Worm (Caenorhabditis elegans) whole organism, L1 larva: ENCODE measurements around the gene F32F2.4.
A peak's percentile ranks its signal among the peaks of the same experiment; 100 is the strongest.

Experiments used
- C34B4.2 ChIP-seq: sonication (generic microtip); optimal IDR thresholded peaks from 2 replicates; lab custom pipeline; 2017; ENCODE audit warnings: mild to moderate bottlenecking, missing genetic modification characterization, missing compliant biosample characterization
- F16B12.6 ChIP-seq: fragments of 150-350 bp; optimal IDR thresholded peaks from 2 replicates; lab custom pipeline; 2014; ENCODE audit warnings: missing biosample characterization, missing genetic modification characterization
- Y116A8C.19 ChIP-seq: sonication (generic microtip); optimal IDR thresholded peaks from 2 replicates; lab custom pipeline; 2016; ENCODE audit warnings: missing compliant biosample characterization, missing genetic modification characterization, borderline replicate concordance
- aha-1 ChIP-seq: fragments of 150-350 bp; optimal IDR thresholded peaks from 2 replicates; lab custom pipeline; 2014; ENCODE audit warnings: missing biosample characterization, missing genetic modification characterization
- aly-2 ChIP-seq: fragments of 150-350 bp; optimal IDR thresholded peaks from 2 replicates; lab custom pipeline; 2014; ENCODE audit warnings: missing biosample characterization, missing genetic modification characterization
- ama-1 ChIP-seq: fragments of 150-350 bp; optimal IDR thresholded peaks from 2 replicates; lab custom pipeline; 2014
- blmp-1 ChIP-seq: fragments of 150-350 bp; optimal IDR thresholded peaks from 2 replicates; lab custom pipeline; 2014; ENCODE audit warnings: missing biosample characterization, missing genetic modification characterization
- ceh-8 ChIP-seq: fragments of 200-800 bp; sonication (Bioruptor generic); optimal IDR thresholded peaks from 2 replicates; lab custom pipeline; 2018; ENCODE audit warnings: mild to moderate bottlenecking, missing genetic modification characterization, moderate library complexity, missing compliant biosample characterization
- ceh-82 ChIP-seq, 3 experiments: fragments of 150-350 bp in 1 of 3; sonication (generic microtip) in 2 of 3; optimal IDR thresholded peaks; 2 replicates each; lab custom pipeline; 2014 to 2017; ENCODE audit warnings: missing biosample characterization in 3 of 3, missing genetic modification characterization in 3 of 3
- ceh-90 ChIP-seq: sonication (generic microtip); optimal IDR thresholded peaks from 2 replicates; lab custom pipeline; 2016; ENCODE audit warnings: missing genetic modification characterization, missing compliant biosample characterization
- ces-1 ChIP-seq: fragments of 150-350 bp; optimal IDR thresholded peaks from 2 replicates; lab custom pipeline; 2014; ENCODE audit warnings: missing biosample characterization, missing genetic modification reagents, missing genetic modification characterization
- dsc-1 ChIP-seq: sonication (generic microtip); optimal IDR thresholded peaks from 2 replicates; lab custom pipeline; 2016; ENCODE audit warnings: mild to moderate bottlenecking, missing genetic modification characterization, missing compliant biosample characterization
- egl-13 ChIP-seq: sonication (generic microtip); optimal IDR thresholded peaks from 2 replicates; lab custom pipeline; 2016; ENCODE audit warnings: missing genotype, missing genetic modification reagents, missing genetic modification characterization, missing compliant biosample characterization
- egl-27 ChIP-seq, 2 experiments: fragments of 150-350 bp in 1 of 2; sonication (generic microtip); optimal IDR thresholded peaks; 3 replicates each; lab custom pipeline; 2017 to 2018; ENCODE audit warnings: missing biosample characterization in 2 of 2, missing genetic modification characterization in 2 of 2, missing genetic modification reagents in 2 of 2
- elt-3 ChIP-seq, 6 experiments: fragments of 150-350 bp in 1 of 6; sonication (generic microtip); optimal IDR thresholded peaks; 2 replicates each; lab custom pipeline; 2017 to 2018; ENCODE audit warnings: missing biosample characterization in 6 of 6, missing genetic modification characterization in 6 of 6, inconsistent platforms in 1 of 6
- ets-5 ChIP-seq: fragments of 200-800 bp; sonication (Bioruptor generic); IDR thresholded peaks from 2 replicates; pipeline ENCODE4 v1.3.6; 2022; ENCODE audit warnings: missing genetic modification characterization, missing compliant biosample characterization
- fkh-10 ChIP-seq: sonication (generic microtip); optimal IDR thresholded peaks from 2 replicates; lab custom pipeline; 2017; ENCODE audit warnings: missing biosample characterization, missing genetic modification reagents, missing genetic modification characterization
- fkh-4 ChIP-seq: sonication (generic microtip); optimal IDR thresholded peaks from 2 replicates; lab custom pipeline; 2016; ENCODE audit warnings: missing compliant biosample characterization, missing genetic modification characterization, borderline replicate concordance
- fkh-8 ChIP-seq: sonication (generic microtip); optimal IDR thresholded peaks from 2 replicates; lab custom pipeline; 2016; ENCODE audit warnings: mild to moderate bottlenecking, missing genetic modification characterization, missing compliant biosample characterization
- grh-1 ChIP-seq: fragments of 200-800 bp; sonication (Bioruptor generic); IDR thresholded peaks from 2 replicates; pipeline ENCODE4 v1.3.6; 2022; ENCODE audit warnings: missing genetic modification reagents, missing genetic modification characterization, missing compliant biosample characterization
- irx-1 ChIP-seq: sonication (generic microtip); optimal IDR thresholded peaks from 2 replicates; lab custom pipeline; 2016; ENCODE audit warnings: missing genetic modification characterization, missing compliant biosample characterization
- isw-1 ChIP-seq: fragments of 200-800 bp; sonication (Bioruptor generic); IDR thresholded peaks from 2 replicates; pipeline ENCODE4 v1.3.6; 2022; ENCODE audit warnings: missing genetic modification characterization, missing compliant biosample characterization
- jun-1 ChIP-seq: fragments of 150-350 bp; optimal IDR thresholded peaks from 2 replicates; lab custom pipeline; 2014; ENCODE audit warnings: missing biosample characterization, missing genetic modification reagents, missing genetic modification characterization
- lin-14 ChIP-seq: fragments of 200-800 bp; sonication (Bioruptor generic); optimal IDR thresholded peaks from 2 replicates; lab custom pipeline; 2018; ENCODE audit warnings: mild to moderate bottlenecking, missing genetic modification characterization, moderate library complexity, missing compliant biosample characterization
- lin-15B ChIP-seq: fragments of 150-350 bp; sonication (generic microtip); optimal IDR thresholded peaks from 3 replicates; lab custom pipeline; 2014; ENCODE audit warnings: missing biosample characterization, missing genetic modification characterization
- lin-39 ChIP-seq: fragments of 150-350 bp; optimal IDR thresholded peaks from 2 replicates; lab custom pipeline; 2014; ENCODE audit warnings: missing biosample characterization, missing genetic modification reagents, missing genetic modification characterization
- lsy-2 ChIP-seq, 2 experiments: fragments of 150-350 bp; optimal IDR thresholded peaks; 2 replicates each; lab custom pipeline; 2014; ENCODE audit warnings: missing biosample characterization in 2 of 2, missing genetic modification characterization in 2 of 2
- mdl-1 ChIP-seq, 2 experiments: fragments of 150-350 bp; optimal IDR thresholded peaks; 2 replicates each; lab custom pipeline; 2014 to 2017; ENCODE audit warnings: missing biosample characterization in 2 of 2, missing genetic modification characterization in 2 of 2, inconsistent platforms in 1 of 2
- nhr-12 ChIP-seq: sonication (generic microtip); optimal IDR thresholded peaks from 2 replicates; lab custom pipeline; 2017; ENCODE audit warnings: missing biosample characterization, missing genetic modification characterization
- nhr-19 ChIP-seq: fragments of 200-800 bp; sonication (Bioruptor generic); conservative IDR thresholded peaks from 2 replicates; pipeline ENCODE4 v1.3.6; 2022; ENCODE audit warnings: missing genetic modification characterization, missing compliant biosample characterization
- nhr-237 ChIP-seq: fragments of 150-350 bp; optimal IDR thresholded peaks from 2 replicates; lab custom pipeline; 2014; ENCODE audit warnings: missing biosample characterization, missing genetic modification characterization
- nhr-28 ChIP-seq: fragments of 150-350 bp; optimal IDR thresholded peaks from 2 replicates; lab custom pipeline; 2014; ENCODE audit warnings: missing biosample characterization, missing genetic modification characterization
- nhr-47 ChIP-seq: sonication (generic microtip); optimal IDR thresholded peaks from 2 replicates; lab custom pipeline; 2016; ENCODE audit warnings: mild to moderate bottlenecking, missing genetic modification characterization, moderate library complexity, missing compliant biosample characterization
- nhr-71 ChIP-seq: sonication (generic microtip); optimal IDR thresholded peaks from 2 replicates; lab custom pipeline; 2016; ENCODE audit warnings: mild to moderate bottlenecking, missing genetic modification characterization, moderate library complexity, missing compliant biosample characterization
- nhr-76 ChIP-seq: sonication (generic microtip); optimal IDR thresholded peaks from 2 replicates; lab custom pipeline; 2017; ENCODE audit warnings: missing biosample characterization, missing genetic modification characterization
- nhr-77 ChIP-seq: fragments of 150-350 bp; optimal IDR thresholded peaks from 2 replicates; lab custom pipeline; 2014; ENCODE audit warnings: missing biosample characterization, missing genetic modification characterization
- nhr-84 ChIP-seq: sonication (generic microtip); optimal IDR thresholded peaks from 2 replicates; lab custom pipeline; 2017; ENCODE audit warnings: missing biosample characterization, missing genetic modification characterization
- nhr-85 ChIP-seq: sonication (generic microtip); peaks from one replicate; lab custom pipeline; 2016; ENCODE audit warnings: missing genetic modification characterization, inconsistent platforms, missing compliant biosample characterization
- nhr-90 ChIP-seq: sonication (generic microtip); optimal IDR thresholded peaks from 2 replicates; lab custom pipeline; 2016; ENCODE audit warnings: mild to moderate bottlenecking, missing genetic modification characterization, missing compliant biosample characterization; ENCODE audit not compliant: poor library complexity
- pax-3 ChIP-seq: fragments of 200-800 bp; sonication (Bioruptor generic); optimal IDR thresholded peaks from 2 replicates; lab custom pipeline; 2018; ENCODE audit warnings: mild to moderate bottlenecking, missing genetic modification characterization, moderate library complexity, missing compliant biosample characterization
- snpc-4 ChIP-seq: fragments of 150-350 bp; optimal IDR thresholded peaks from 2 replicates; lab custom pipeline; 2014; ENCODE audit warnings: missing biosample characterization, missing genetic modification characterization
- snu-23 ChIP-seq: sonication (generic microtip); optimal IDR thresholded peaks from 2 replicates; lab custom pipeline; 2016; ENCODE audit warnings: missing genetic modification characterization, missing compliant biosample characterization
- sox-4 ChIP-seq: sonication (generic microtip); optimal IDR thresholded peaks from 2 replicates; lab custom pipeline; 2016; ENCODE audit warnings: missing genetic modification characterization, missing compliant biosample characterization
- sptf-1 ChIP-seq: fragments of 150-350 bp; optimal IDR thresholded peaks from 2 replicates; lab custom pipeline; 2014; ENCODE audit warnings: missing biosample characterization, missing genetic modification characterization
- sup-37 ChIP-seq: fragments of 200-800 bp; sonication (Bioruptor generic); optimal IDR thresholded peaks from 2 replicates; lab custom pipeline; 2018; ENCODE audit warnings: mild to moderate bottlenecking, missing genetic modification characterization, missing compliant biosample characterization
- tbx-2 ChIP-seq: sonication (generic microtip); optimal IDR thresholded peaks from 2 replicates; lab custom pipeline; 2016; ENCODE audit warnings: missing genetic modification characterization, missing compliant biosample characterization
- tlp-1 ChIP-seq: fragments of 150-350 bp; optimal IDR thresholded peaks from 2 replicates; lab custom pipeline; 2014; ENCODE audit warnings: missing biosample characterization, missing genetic modification characterization
- unc-130 ChIP-seq: fragments of 150-350 bp; optimal IDR thresholded peaks from 2 replicates; lab custom pipeline; 2017; ENCODE audit warnings: missing biosample characterization, missing genetic modification characterization, inconsistent platforms
- unc-30 ChIP-seq: sonication (generic microtip); optimal IDR thresholded peaks from 2 replicates; lab custom pipeline; 2017; ENCODE audit warnings: missing biosample characterization, missing genetic modification characterization
- unc-62 ChIP-seq: fragments of 150-350 bp; optimal IDR thresholded peaks from 2 replicates; lab custom pipeline; 2014; ENCODE audit warnings: missing biosample characterization, missing genetic modification reagents, missing genetic modification characterization
- unc-86 ChIP-seq: sonication (generic microtip); optimal IDR thresholded peaks from 2 replicates; lab custom pipeline; 2016; ENCODE audit warnings: missing genetic modification characterization, missing compliant biosample characterization
- zip-4 ChIP-seq: fragments of 200-800 bp; sonication (Bioruptor generic); optimal IDR thresholded peaks from 2 replicates; lab custom pipeline; 2018; ENCODE audit warnings: mild to moderate bottlenecking, missing genetic modification characterization, moderate library complexity, missing compliant biosample characterization

The F32F2.4 gene

ce11 chrV:13265628-13266027 is 10.4 kb upstream of the F32F2.4 start (continued):
- TF ChIP-seq ces-1 (GFP tag; lab: Kevin White, UChicago) (no peak), ceh-8 (peak; percentile 69), egl-13 (tag; lab: Kevin White, UChicago) (no peak), nhr-85 (tag; lab: Kevin White, UChicago) (no peak), snpc-4 (tag; lab: Kevin White, UChicago) (no peak), nhr-84 (tag; lab: Kevin White, UChicago) (no peak), unc-62 (GFP tag; lab: Kevin White, UChicago) (no peak), elt-3 (tag; optimal IDR thresholded peaks at IDR 0.05; lab: Kevin White, UChicago) (no peak), unc-86 (tag; lab: Kevin White, UChicago) (no peak), nhr-28 (tag; lab: Kevin White, UChicago) (no peak), ceh-90 (tag; lab: Kevin White, UChicago) (no peak), aly-2 (tag; lab: Kevin White, UChicago) (no peak), aha-1 (no peak), grh-1 (GFP tag; lab: Robert Waterston, UW) (no peak), tbx-2 (tag; lab: Kevin White, UChicago) (no peak), isw-1 (GFP tag; lab: Robert Waterston, UW) (no peak), lin-14 (GFP tag; lab: Kevin White, UChicago) (no peak), egl-27 (tag; optimal IDR thresholded peaks at IDR 0.05; lab: Kevin White, UChicago) (no peak), nhr-71 (tag; lab: Kevin White, UChicago) (peak; percentile 38), nhr-12 (tag; lab: Kevin White, UChicago) (no peak), zip-4 (GFP tag; lab: Kevin White, UChicago) (no peak), nhr-90 (tag; lab: Kevin White, UChicago) (no peak), nhr-47 (tag; lab: Kevin White, UChicago) (peak; percentile 39), sptf-1 (no peak), F16B12.6 (tag; lab: Kevin White, UChicago) (no peak), mdl-1 (tag; optimal IDR thresholded peaks at IDR 0.05; lab: Kevin White, UChicago) (no peak), nhr-19 (GFP tag; lab: Robert Waterston, UW) (no peak), nhr-237 (no peak), sox-4 (peak; percentile 9), lin-39 (tag; lab: Kevin White, UChicago) (no peak), ets-5 (GFP tag; lab: Robert Waterston, UW) (no peak), ama-1 (no peak), fkh-4 (tag; lab: Kevin White, UChicago) (peak; percentile 68), pax-3 (tag; lab: Kevin White, UChicago) (peak; percentile 87), C34B4.2 (tag; lab: Kevin White, UChicago) (no peak), irx-1 (tag; lab: Kevin White, UChicago) (no peak), jun-1 (tag; lab: Kevin White, UChicago) (no peak)
- TF ChIP-seq, all 84 proteins: peak for 8

ce11 chrV:13266630-13267029 is 9.4 kb upstream of the F32F2.4 start:
- TF ChIP-seq tlp-1 = no peak
- TF ChIP-seq snu-23 (GFP tag; lab: Kevin White, UChicago) = no peak
- TF ChIP-seq grh-1 (GFP tag; lab: Robert Waterston, UW) = no peak
- no peak for TF ChIP-seq jun-1 (tag; lab: Kevin White, UChicago)
- TF ChIP-seq lin-15B (tag; lab: Kevin White, UChicago) = no peak
- TF ChIP-seq blmp-1 (tag; lab: Kevin White, UChicago) = no peak
- TF ChIP-seq lin-39 (tag; lab: Kevin White, UChicago) = no peak
- TF ChIP-seq F16B12.6 (tag; lab: Kevin White, UChicago) = no peak
- no peak for TF ChIP-seq ceh-82 (tag; optimal IDR thresholded peaks at IDR 0.05; lab: Kevin White, UChicago)
- no peak for TF ChIP-seq lsy-2 (tag; optimal IDR thresholded peaks at IDR 0.05; lab: Kevin White, UChicago)
- peak; percentile 21 for TF ChIP-seq pax-3 (tag; lab: Kevin White, UChicago)
- no peak for TF ChIP-seq nhr-76
- no peak for TF ChIP-seq egl-13 (tag; lab: Kevin White, UChicago)
- no peak for TF ChIP-seq aha-1
- TF ChIP-seq fkh-10 (GFP tag; lab: Kevin White, UChicago) = no peak
- TF ChIP-seq fkh-4 (tag; lab: Kevin White, UChicago) = no peak
- TF ChIP-seq sox-4 = no peak
- TF ChIP-seq sup-37 = no peak
- peak; percentile 6 for TF ChIP-seq fkh-8 (tag; lab: Kevin White, UChicago)
- peak; percentile 66 for TF ChIP-seq dsc-1 (tag; lab: Kevin White, UChicago)
- no peak for TF ChIP-seq irx-1 (tag; lab: Kevin White, UChicago)
- no peak for TF ChIP-seq tbx-2 (tag; lab: Kevin White, UChicago)
- TF ChIP-seq ceh-8 = no peak
- no peak for TF ChIP-seq Y116A8C.19 (tag; lab: Kevin White, UChicago)
- TF ChIP-seq ama-1 = no peak
- no peak for TF ChIP-seq mdl-1 (tag; optimal IDR thresholded peaks at IDR 0.05; lab: Kevin White, UChicago)
- TF ChIP-seq unc-130 (tag; lab: Kevin White, UChicago) = no peak
- no peak for TF ChIP-seq unc-30 (tag; lab: Kevin White, UChicago)
- TF ChIP-seq nhr-77 (tag; lab: Kevin White, UChicago) = no peak
